Fruit fly (Drosophila melanogaster): Measurements from ENCODE around the gene CG13300.

The CG13300 gene

dm6 chr3L:6363626-6364025, 11.4 kb upstream of the CG13300 start (continued):
- TF ChIP-seq CG3919 (GFP tag; optimal IDR thresholded peaks at IDR 0.05): peak; percentile 84
- TF ChIP-seq CG4318 (GFP tag; optimal IDR thresholded peaks at IDR 0.05): no peak
- TF ChIP-seq CG3032 (tag; optimal IDR thresholded peaks at IDR 0.05): peak; percentile 58
- TF ChIP-seq CG6163 (GFP tag; IDR thresholded peaks at IDR 0.05): peak; percentile 81
- peak; percentile 38 for TF ChIP-seq Hr4 (GFP tag; optimal IDR thresholded peaks at IDR 0.05)
- TF ChIP-seq Gug (GFP tag; IDR thresholded peaks at IDR 0.05): no peak
- TF ChIP-seq topi (GFP tag; optimal IDR thresholded peaks at IDR 0.05): peak; percentile 83
- TF ChIP-seq CG8632 (GFP tag; optimal IDR thresholded peaks at IDR 0.05): peak; percentile 75
- TF ChIP-seq CG11294 (GFP tag; IDR thresholded peaks at IDR 0.05): 0 out of 2 replicates have a peak, but pooled peaks have one; percentile 19
- TF ChIP-seq lz (GFP tag; optimal IDR thresholded peaks at IDR 0.05): peak; percentile 86
- TF ChIP-seq Sox102F (GFP tag; optimal IDR thresholded peaks at IDR 0.05): peak; percentile 74
- TF ChIP-seq Lpt (GFP tag; optimal IDR thresholded peaks at IDR 0.05): no peak
- peak; percentile 68 for TF ChIP-seq vri (GFP tag; optimal IDR thresholded peaks at IDR 0.05)

dm6 chr3L:6359205-6359604, 7.0 kb upstream of the CG13300 start:
- TF ChIP-seq CG8319 (GFP tag; optimal IDR thresholded peaks at IDR 0.05) (peak; percentile 33), fd85E (GFP tag; optimal IDR thresholded peaks at IDR 0.05) (no peak), topi (GFP tag; optimal IDR thresholded peaks at IDR 0.05) (peak; percentile 87), Lpt (GFP tag; optimal IDR thresholded peaks at IDR 0.05) (no peak), acj6 (GFP tag; optimal IDR thresholded peaks at IDR 0.05) (peak; percentile 55), CG3032 (tag; optimal IDR thresholded peaks at IDR 0.05) (peak; percentile 53), ss (GFP tag; optimal IDR thresholded peaks at IDR 0.05) (peak in 1 of 2 experiments; percentile 26), CG11902 (GFP tag; optimal IDR thresholded peaks at IDR 0.05) (peak; percentile 63), Hr39 (GFP tag; optimal IDR thresholded peaks at IDR 0.05) (peak; percentile 49), CG10669 (GFP tag; optimal IDR thresholded peaks at IDR 0.05) (peak; percentile 73), Met (GFP tag; optimal IDR thresholded peaks at IDR 0.05) (peak; percentile 77), eg (GFP tag; IDR thresholded peaks at IDR 0.05) (peak; percentile 53; the same call in 2 of the 3 replicates), CG4318 (GFP tag; optimal IDR thresholded peaks at IDR 0.05) (no peak), Eip75B (GFP tag; optimal IDR thresholded peaks at IDR 0.05) (peak; percentile 83), CG15336 (GFP tag; IDR thresholded peaks at IDR 0.05) (peak; percentile 40; the same call in 1 of the 2 replicates), Eip93F (GFP tag; optimal IDR thresholded peaks at IDR 0.05) (peak; percentile 7), OdsH (GFP tag; optimal IDR thresholded peaks at IDR 0.05) (peak; percentile 61), CG9139 (GFP tag; optimal IDR thresholded peaks at IDR 0.05) (peak; percentile 54), Hr38 (GFP tag; optimal IDR thresholded peaks at IDR 0.05) (no peak), vri (GFP tag; optimal IDR thresholded peaks at IDR 0.05) (peak; percentile 51), CG6808 (GFP tag; optimal IDR thresholded peaks at IDR 0.05) (peak; percentile 40), Ets96B (tag; optimal IDR thresholded peaks at IDR 0.05) (peak; percentile 76), Smox (GFP tag; optimal IDR thresholded peaks at IDR 0.05) (peak; percentile 62), CG6163 (GFP tag; IDR thresholded peaks at IDR 0.05) (peak; percentile 81), svp (GFP tag) (peak; percentile 88), Eip78C (GFP tag) (peak; percentile 86), CG11294 (GFP tag; IDR thresholded peaks at IDR 0.05) (no peak), CG6792 (GFP tag; optimal IDR thresholded peaks at IDR 0.05) (peak; percentile 68), pdm3 (GFP tag; optimal IDR thresholded peaks at IDR 0.05) (peak; percentile 46), CG7368 (GFP tag; optimal IDR thresholded peaks at IDR 0.05) (peak; percentile 2), CG32006 (GFP tag; optimal IDR thresholded peaks at IDR 0.05) (peak; percentile 41), CG31627 (GFP tag; optimal IDR thresholded peaks at IDR 0.05) (peak; percentile 46), lz (GFP tag; optimal IDR thresholded peaks at IDR 0.05) (peak; percentile 79), esn (GFP tag; optimal IDR thresholded peaks at IDR 0.05) (peak; percentile 81), fkh (GFP tag; optimal IDR thresholded peaks at IDR 0.05) (no peak), Ets21C (GFP tag; optimal IDR thresholded peaks at IDR 0.05) (peak; percentile 56), salr (GFP tag; optimal IDR thresholded peaks at IDR 0.05) (peak in 1 of 2 experiments; percentile 12), CG34406 (GFP tag; optimal IDR thresholded peaks at IDR 0.05) (peak; percentile 47), net (GFP tag; optimal IDR thresholded peaks at IDR 0.05) (peak; percentile 36), CG10631 (GFP tag; optimal IDR thresholded peaks at IDR 0.05) (peak; percentile 66), CG11762 (GFP tag; optimal IDR thresholded peaks at IDR 0.05; ENCODE audit: insufficient read depth) (peak; percentile 68), dsx (GFP tag; optimal IDR thresholded peaks at IDR 0.05; ENCODE audit: poor library complexity, severe bottlenecking) (peak; percentile 41), Sox15 (GFP tag; optimal IDR thresholded peaks at IDR 0.05) (peak; percentile 13), CG6276 (GFP tag; optimal IDR thresholded peaks at IDR 0.05) (no peak), CG3919 (GFP tag; optimal IDR thresholded peaks at IDR 0.05) (peak; percentile 81)
